Worm (Caenorhabditis elegans): ENCODE measurements around the gene prx-3.

DNA sequence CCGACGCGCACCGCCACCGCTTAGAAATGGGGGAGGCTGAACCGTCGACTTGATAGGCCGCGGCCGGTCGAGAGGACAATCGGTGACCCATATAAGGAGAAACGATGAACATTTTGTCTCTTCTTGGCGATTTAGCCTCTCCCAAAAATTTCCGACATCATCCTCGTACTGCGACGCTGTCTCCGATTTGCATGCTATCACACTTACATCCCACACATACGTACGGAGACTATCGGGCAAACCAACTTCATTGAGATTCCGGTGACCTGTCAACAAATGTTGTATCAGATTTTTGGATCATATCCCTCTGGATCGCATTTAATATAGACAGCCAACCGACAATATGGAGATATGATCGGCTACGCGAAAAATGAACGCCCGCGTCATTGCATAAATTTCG is 46.1 kb downstream of the prx-3 start:
- no peak for TF ChIP-seq R02D3.7 (tag; optimal IDR thresholded peaks at IDR 0.05)
- no peak for TF ChIP-seq nhr-76 (tag; optimal IDR thresholded peaks at IDR 0.05)
- TF ChIP-seq skn-1 (tag; optimal IDR thresholded peaks at IDR 0.05): no peak
- no peak for TF ChIP-seq nhr-28 (tag; optimal IDR thresholded peaks at IDR 0.05)
- no peak for TF ChIP-seq unc-39 (tag; optimal IDR thresholded peaks at IDR 0.05)
- TF ChIP-seq jun-1 (tag; optimal IDR thresholded peaks at IDR 0.05): no peak
- TF ChIP-seq egl-27 (tag; optimal IDR thresholded peaks at IDR 0.05): no peak
- no peak for TF ChIP-seq snpc-4 (tag; optimal IDR thresholded peaks at IDR 0.05)
- TF ChIP-seq ceh-9 (tag; optimal IDR thresholded peaks at IDR 0.05): no peak
- no peak for TF ChIP-seq fos-1 (tag; optimal IDR thresholded peaks at IDR 0.05)
